Worm (Caenorhabditis elegans): ENCODE results near the gene ZC8.6.

ce11 chrX:4982009-4982625, 15.3 kb downstream of the ZC8.6 start:
- TF ChIP-seq flt-1 (GFP tag; IDR thresholded peaks at IDR 0.05) (peak; percentile 32; the same call in 1 of the 2 replicates), T22C8.4 (GFP tag; IDR thresholded peaks at IDR 0.05) (no peak), klf-2 (GFP tag; conservative IDR thresholded peaks at IDR 0.05) (no peak), tab-1 (GFP tag; IDR thresholded peaks at IDR 0.05) (no peak), med-1 (GFP tag; optimal IDR thresholded peaks at IDR 0.05; ENCODE audit: insufficient read depth) (no peak), ref-1 (GFP tag; conservative IDR thresholded peaks at IDR 0.05) (no peak), ztf-29 (GFP tag; IDR thresholded peaks at IDR 0.05) (no peak), cog-1 (tag; optimal IDR thresholded peaks at IDR 0.05) (no peak), ztf-23 (GFP tag; IDR thresholded peaks at IDR 0.05) (no peak)
